Worm (Caenorhabditis elegans) whole organism, mixed stage, embryonic: ENCODE data around the gene Y116A8C.38.
"Not testable (repeated sequence)": the region's sequence is repeated elsewhere in the genome, so short reads cannot be mapped to it uniquely, and the experiment has no call there.

Experiments used
- ces-1 ChIP-seq: fragments of 150-350 bp; optimal IDR thresholded peaks from 2 replicates; lab custom pipeline; 2014; ENCODE audit warnings: missing biosample characterization, missing genetic modification reagents, missing genetic modification characterization
- elt-1 ChIP-seq: sonication (generic microtip); optimal IDR thresholded peaks from 2 replicates; lab custom pipeline; 2017; ENCODE audit warnings: missing genetic modification characterization, mild to moderate bottlenecking, missing compliant biosample characterization, antibody characterized with exemption, moderate library complexity, borderline replicate concordance; ENCODE audit not compliant: insufficient read depth
- lin-13 ChIP-seq: fragments of 150-350 bp; optimal IDR thresholded peaks from 2 replicates; lab custom pipeline; 2014; ENCODE audit warnings: missing biosample characterization, missing genetic modification characterization
- lsy-2 ChIP-seq: fragments of 150-350 bp; optimal IDR thresholded peaks from 2 replicates; lab custom pipeline; 2014; ENCODE audit warnings: missing biosample characterization, missing genetic modification characterization
- nhr-28 ChIP-seq: fragments of 150-350 bp; optimal IDR thresholded peaks from 2 replicates; lab custom pipeline; 2014; ENCODE audit warnings: missing biosample characterization, missing genetic modification characterization
- nhr-76 ChIP-seq: sonication (generic microtip); optimal IDR thresholded peaks from 2 replicates; lab custom pipeline; 2017; ENCODE audit warnings: missing biosample characterization, missing genetic modification characterization
- pha-4 ChIP-seq: fragments of 150-350 bp; optimal IDR thresholded peaks from 2 replicates; lab custom pipeline; 2018; ENCODE audit warnings: missing biosample characterization, missing genetic modification reagents, missing genetic modification characterization
- snpc-4 ChIP-seq: fragments of 150-350 bp; optimal IDR thresholded peaks from 2 replicates; lab custom pipeline; 2014; ENCODE audit warnings: missing biosample characterization, missing genetic modification characterization
- sptf-1 ChIP-seq: sonication (generic microtip); optimal IDR thresholded peaks from 2 replicates; lab custom pipeline; 2017; ENCODE audit warnings: mild to moderate bottlenecking, missing genetic modification characterization, moderate library complexity, missing compliant biosample characterization
- tbx-8 ChIP-seq: fragments of 200-800 bp; sonication (Bioruptor generic); optimal IDR thresholded peaks from 2 replicates; lab custom pipeline; 2018; ENCODE audit warnings: mild to moderate bottlenecking, missing genetic modification characterization, moderate library complexity, missing compliant biosample characterization
- unc-62 ChIP-seq: fragments of 150-350 bp; optimal IDR thresholded peaks from 2 replicates; lab custom pipeline; 2014; ENCODE audit warnings: missing biosample characterization, missing genetic modification reagents, missing genetic modification characterization
- zip-8 ChIP-seq: fragments of 150-350 bp; optimal IDR thresholded peaks from 2 replicates; lab custom pipeline; 2014; ENCODE audit warnings: missing biosample characterization, missing genetic modification characterization
- ztf-11 ChIP-seq: fragments of 150-350 bp; optimal IDR thresholded peaks from 2 replicates; lab custom pipeline; 2014; ENCODE audit warnings: missing biosample characterization, missing genetic modification characterization

DNA sequence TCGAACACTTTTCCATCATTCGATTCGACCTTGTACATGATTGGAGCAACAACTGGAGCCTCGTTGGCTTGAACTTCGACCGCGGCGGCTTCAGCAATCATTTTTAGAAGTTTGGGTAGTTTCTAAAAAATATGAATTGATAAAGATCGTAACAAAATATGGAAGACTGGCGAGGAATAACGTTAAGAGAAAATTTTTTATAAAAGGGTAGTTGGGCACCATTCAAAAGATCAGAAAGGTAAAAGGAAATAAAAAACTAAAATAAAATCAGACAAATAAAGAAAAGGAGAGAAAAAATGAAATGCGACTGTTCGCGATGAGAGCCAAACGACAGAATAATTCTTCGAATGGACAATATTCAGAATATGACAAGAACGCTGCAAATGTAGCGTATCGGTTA, 34.4 kb downstream of the Y116A8C.38 start, which contains the start of gene skr-8:
- not testable (repeated sequence) for TF ChIP-seq pha-4 (tag; lab: Kevin White, UChicago); ztf-11; lin-13 (tag; lab: Kevin White, UChicago); nhr-76 (tag; lab: Kevin White, UChicago); unc-62; elt-1 (tag; lab: Kevin White, UChicago); snpc-4; tbx-8; nhr-28; zip-8; ces-1 (GFP tag; lab: Kevin White, UChicago); sptf-1; lsy-2 (tag; lab: Kevin White, UChicago)
